Worm (Caenorhabditis elegans) whole organism, young adult: ENCODE measurements around the gene F55G7.3.

Source experiments
- B0261.1 ChIP-seq: sonication (generic microtip); optimal IDR thresholded peaks from 2 replicates; lab custom pipeline; 2016; ENCODE audit warnings: mild to moderate bottlenecking, missing genetic modification characterization, moderate library complexity, missing compliant biosample characterization
- D2030.7 ChIP-seq: fragments of 200-800 bp; sonication (Bioruptor generic); IDR thresholded peaks from 2 replicates; pipeline ENCODE4 v1.3.6; 2022; ENCODE audit warnings: missing genetic modification reagents, missing genetic modification characterization, missing compliant biosample characterization
- F33H1.4 ChIP-seq: fragments of 200-800 bp; sonication (Bioruptor generic); IDR thresholded peaks from 2 replicates; pipeline ENCODE4 v1.3.6; 2022; ENCODE audit warnings: missing genetic modification reagents, missing genetic modification characterization, missing compliant biosample characterization
- F55B11.4 ChIP-seq: sonication (generic microtip); optimal IDR thresholded peaks from 2 replicates; lab custom pipeline; 2016; ENCODE audit warnings: missing compliant biosample characterization, missing genetic modification characterization, borderline replicate concordance; ENCODE audit not compliant: insufficient read depth
- T07F8.4 ChIP-seq: sonication (generic microtip); optimal IDR thresholded peaks from 2 replicates; lab custom pipeline; 2016; ENCODE audit warnings: mild to moderate bottlenecking, missing genetic modification characterization, moderate library complexity, missing compliant biosample characterization
- T26A5.8 ChIP-seq: sonication (generic microtip); optimal IDR thresholded peaks from 2 replicates; lab custom pipeline; 2016; ENCODE audit warnings: missing genetic modification characterization, missing compliant biosample characterization
- Y79H2A.3 ChIP-seq: fragments of 200-800 bp; sonication (Bioruptor generic); conservative IDR thresholded peaks from 2 replicates; pipeline ENCODE4 v1.3.6; 2022; ENCODE audit warnings: missing genetic modification reagents, missing genetic modification characterization, missing compliant biosample characterization
- Y95B8A.8 ChIP-seq: fragments of 200-800 bp; sonication (Bioruptor generic); IDR thresholded peaks from 2 replicates; pipeline ENCODE4 v1.3.6; 2022; ENCODE audit warnings: missing genetic modification reagents, missing genetic modification characterization, missing compliant biosample characterization
- aptf-2 ChIP-seq: fragments of 200-800 bp; sonication (Bioruptor generic); conservative IDR thresholded peaks from 2 replicates; pipeline ENCODE4 v1.3.6; 2022; ENCODE audit warnings: missing genetic modification reagents, missing genetic modification characterization, missing compliant biosample characterization
- athp-1 ChIP-seq: sonication (generic microtip); optimal IDR thresholded peaks from 2 replicates; lab custom pipeline; 2017; ENCODE audit warnings: mild to moderate bottlenecking, missing genetic modification characterization, missing compliant biosample characterization
- bed-1 ChIP-seq: fragments of 200-800 bp; sonication (Bioruptor generic); IDR thresholded peaks from 2 replicates; pipeline ENCODE4 v1.3.6; 2022; ENCODE audit warnings: missing genetic modification reagents, missing genetic modification characterization, missing compliant biosample characterization
- bed-2 ChIP-seq: fragments of 200-800 bp; sonication (Bioruptor generic); IDR thresholded peaks from 2 replicates; pipeline ENCODE4 v1.3.6; 2022; ENCODE audit warnings: missing genetic modification reagents, missing genetic modification characterization, missing compliant biosample characterization
- cebp-1 ChIP-seq, 2 experiments: fragments of 200-800 bp in 1 of 2; sonication (Bioruptor generic) in 1 of 2; sonication (generic microtip) in 1 of 2; IDR thresholded peaks in 1 of 2; optimal IDR thresholded peaks in 1 of 2; 2 replicates each; pipeline versions ENCODE4 v1.3.6 to Lab custom; 2017 to 2022; ENCODE audit warnings: missing compliant biosample characterization in 2 of 2, missing genetic modification characterization in 2 of 2, mild to moderate bottlenecking in 1 of 2, missing genetic modification reagents in 1 of 2, moderate library complexity in 1 of 2
- cebp-2 ChIP-seq: fragments of 200-800 bp; sonication (Bioruptor generic); IDR thresholded peaks from 2 replicates; pipeline ENCODE4 v1.3.6; 2022; ENCODE audit warnings: missing genetic modification characterization, missing compliant biosample characterization
- ceh-100 ChIP-seq: fragments of 200-800 bp; sonication (Bioruptor generic); IDR thresholded peaks from 2 replicates; pipeline ENCODE4 v1.3.6; 2022; ENCODE audit warnings: missing genetic modification reagents, missing genetic modification characterization, missing compliant biosample characterization
- ceh-79 ChIP-seq: sonication (generic microtip); optimal IDR thresholded peaks from 2 replicates; lab custom pipeline; 2017; ENCODE audit warnings: mild to moderate bottlenecking, missing genetic modification characterization, missing compliant biosample characterization
- dpl-1 ChIP-seq: fragments of 150-350 bp; optimal IDR thresholded peaks from 2 replicates; lab custom pipeline; 2014; ENCODE audit warnings: missing biosample characterization, missing genetic modification reagents, missing genetic modification characterization
- egl-18 ChIP-seq: fragments of 200-800 bp; sonication (Bioruptor generic); IDR thresholded peaks from 2 replicates; pipeline ENCODE4 v1.3.6; 2022; ENCODE audit warnings: missing genetic modification reagents, missing genetic modification characterization, missing compliant biosample characterization
- egl-44 ChIP-seq: fragments of 200-800 bp; sonication (Bioruptor generic); IDR thresholded peaks from 2 replicates; pipeline ENCODE4 v1.3.6; 2022; ENCODE audit warnings: missing genetic modification reagents, missing genetic modification characterization, missing compliant biosample characterization
- ekl-4 ChIP-seq: fragments of 200-800 bp; sonication (Bioruptor generic); IDR thresholded peaks from 2 replicates; pipeline ENCODE4 v1.3.6; 2022; ENCODE audit warnings: missing genetic modification reagents, missing genetic modification characterization, missing compliant biosample characterization
- him-1 ChIP-seq: sonication (generic microtip); optimal IDR thresholded peaks from 2 replicates; lab custom pipeline; 2016; ENCODE audit warnings: missing genotype, missing genetic modification reagents, missing genetic modification characterization, missing compliant biosample characterization
- hlh-12 ChIP-seq: sonication (generic microtip); optimal IDR thresholded peaks from 2 replicates; lab custom pipeline; 2016; ENCODE audit warnings: missing genetic modification characterization, missing compliant biosample characterization
- lin-26 ChIP-seq: fragments of 200-800 bp; sonication (Bioruptor generic); IDR thresholded peaks from 2 replicates; pipeline ENCODE4 v1.3.6; 2022; ENCODE audit warnings: missing genetic modification reagents, missing genetic modification characterization, missing compliant biosample characterization
- lin-35 ChIP-seq, 3 experiments: fragments of 150-350 bp in 2 of 3; sonication (generic microtip) in 1 of 3; optimal IDR thresholded peaks; 2 replicates each; lab custom pipeline; 2014 to 2018; ENCODE audit warnings: missing biosample characterization in 3 of 3, missing genetic modification characterization in 3 of 3, missing genetic modification reagents in 3 of 3
- lir-1 ChIP-seq: fragments of 200-800 bp; sonication (Bioruptor generic); conservative IDR thresholded peaks from 2 replicates; pipeline ENCODE4 v1.3.6; 2022; ENCODE audit warnings: missing genetic modification reagents, missing genetic modification characterization, missing compliant biosample characterization
- mes-4 ChIP-seq: sonication (generic microtip); optimal IDR thresholded peaks from 2 replicates; lab custom pipeline; 2016; ENCODE audit warnings: missing genotype, missing genetic modification characterization, missing compliant biosample characterization
- mxl-1 ChIP-seq: sonication (generic microtip); optimal IDR thresholded peaks from 2 replicates; lab custom pipeline; 2016; ENCODE audit warnings: missing genetic modification characterization, missing compliant biosample characterization
- nfya-2 ChIP-seq: fragments of 200-800 bp; sonication (Bioruptor generic); IDR thresholded peaks from 2 replicates; pipeline ENCODE4 v1.3.6; 2022; ENCODE audit warnings: missing genetic modification reagents, missing genetic modification characterization, missing compliant biosample characterization
- nhr-179 ChIP-seq: sonication (generic microtip); optimal IDR thresholded peaks from 2 replicates; lab custom pipeline; 2016; ENCODE audit warnings: mild to moderate bottlenecking, missing genetic modification characterization, missing compliant biosample characterization
- nhr-80 ChIP-seq: sonication (generic microtip); optimal IDR thresholded peaks from 2 replicates; lab custom pipeline; 2016; ENCODE audit warnings: missing genetic modification characterization, missing compliant biosample characterization
- pha-4 ChIP-seq: fragments of 150-350 bp; sonication (generic microtip); optimal IDR thresholded peaks from 2 replicates; lab custom pipeline; 2014; ENCODE audit warnings: missing biosample characterization, missing genetic modification reagents, missing genetic modification characterization
- repo-1 ChIP-seq: sonication (generic microtip); optimal IDR thresholded peaks from 2 replicates; lab custom pipeline; 2017; ENCODE audit warnings: mild to moderate bottlenecking, missing genetic modification characterization, missing compliant biosample characterization
- rpc-1 ChIP-seq, 2 experiments: fragments of 150-350 bp in 1 of 2; sonication (generic microtip) in 1 of 2; optimal IDR thresholded peaks; 2 replicates each; lab custom pipeline; 2014 to 2018; ENCODE audit warnings: missing biosample characterization in 1 of 2, missing genetic modification characterization in 1 of 2, missing genetic modification reagents in 1 of 2, missing genotype in 1 of 2
- sea-2 ChIP-seq: fragments of 200-800 bp; sonication (Bioruptor generic); IDR thresholded peaks from 2 replicates; pipeline ENCODE4 v1.3.6; 2022; ENCODE audit warnings: missing genetic modification characterization, missing compliant biosample characterization
- snpc-1.1 ChIP-seq: sonication (generic microtip); optimal IDR thresholded peaks from 2 replicates; lab custom pipeline; 2017; ENCODE audit warnings: missing genetic modification characterization, mild to moderate bottlenecking, missing compliant biosample characterization, antibody characterized with exemption, moderate library complexity, missing genotype, missing genetic modification reagents; ENCODE audit not compliant: insufficient read depth
- snpc-4 ChIP-seq, 5 experiments: fragments of 150-350 bp in 1 of 5; sonication (generic microtip) in 4 of 5; optimal IDR thresholded peaks; 2 replicates each; lab custom pipeline; 2014 to 2018; ENCODE audit warnings: missing genetic modification characterization in 5 of 5, missing biosample characterization in 3 of 5, antibody characterized with exemption in 2 of 5, mild to moderate bottlenecking in 2 of 5, missing compliant biosample characterization in 2 of 5, missing genotype in 2 of 5, moderate library complexity in 2 of 5, missing genetic modification reagents in 1 of 5
- unc-62 ChIP-seq: fragments of 150-350 bp; optimal IDR thresholded peaks from 2 replicates; lab custom pipeline; 2014; ENCODE audit warnings: missing biosample characterization, missing genetic modification reagents, missing genetic modification characterization
- ztf-28 ChIP-seq: fragments of 200-800 bp; sonication (Bioruptor generic); IDR thresholded peaks from 2 replicates; pipeline ENCODE4 v1.3.6; 2022; ENCODE audit warnings: missing genetic modification reagents, missing genetic modification characterization, missing compliant biosample characterization

F55G7.3 gene

ce11 chrX:11916705-11917104 lies 25.1 kb downstream of the F55G7.3 start, which contains the start of gene Y62H9A.13:
Gene Y62H9A.13 (plus strand): TSS chrX:11917005.
- TF ChIP-seq F55B11.4 (no peak), snpc-4 (GFP tag; optimal IDR thresholded peaks at IDR 0.05; lab: Kevin White, UChicago) (no peak), snpc-4 (tag; optimal IDR thresholded peaks at IDR 0.05; lab: Kevin White, UChicago) (no peak), cebp-1 (GFP tag; IDR thresholded peaks at IDR 0.05; lab: Robert Waterston, UW) (no peak), cebp-1 (tag; optimal IDR thresholded peaks at IDR 0.05; lab: Kevin White, UChicago) (no peak), egl-18 (GFP tag; lab: Robert Waterston, UW) (no peak), mxl-1 (tag; lab: Kevin White, UChicago) (no peak), bed-2 (GFP tag; lab: Robert Waterston, UW) (no peak), sea-2 (GFP tag; lab: Robert Waterston, UW) (no peak), cebp-2 (GFP tag; lab: Robert Waterston, UW) (no peak), nfya-2 (no peak), B0261.1 (no peak), aptf-2 (no peak), T26A5.8 (no peak), lir-1 (GFP tag; lab: Robert Waterston, UW) (no peak), lin-26 (GFP tag; lab: Robert Waterston, UW) (no peak), athp-1 (tag; lab: Kevin White, UChicago) (no peak), F33H1.4 (GFP tag; lab: Robert Waterston, UW) (no peak), unc-62 (no peak), ceh-100 (GFP tag; lab: Robert Waterston, UW) (no peak), egl-44 (GFP tag; lab: Robert Waterston, UW) (no peak), D2030.7 (GFP tag; lab: Robert Waterston, UW) (no peak)

ce11 chrX:11913824-11914223 lies 28.0 kb downstream of the F55G7.3 start, which contains the start of gene Y62H9A.12:
Gene Y62H9A.12 (plus strand): TSS chrX:11914124.
- no peak for TF ChIP-seq lin-35 (GFP tag; optimal IDR thresholded peaks at IDR 0.05; lab: Kevin White, UChicago)
- no peak for TF ChIP-seq rpc-1 (optimal IDR thresholded peaks at IDR 0.05; lab: Kevin White, UChicago)
- no peak for TF ChIP-seq rpc-1 (tag; optimal IDR thresholded peaks at IDR 0.05; lab: Kevin White, UChicago)
- no peak for TF ChIP-seq T26A5.8
- TF ChIP-seq repo-1 (tag; lab: Kevin White, UChicago): no peak
- TF ChIP-seq snpc-1.1 (tag; lab: Kevin White, UChicago): no peak
- no peak for TF ChIP-seq mes-4 (tag; lab: Kevin White, UChicago)
- no peak for TF ChIP-seq ceh-79 (tag; lab: Kevin White, UChicago)
- no peak for TF ChIP-seq Y95B8A.8 (GFP tag; lab: Robert Waterston, UW)
- TF ChIP-seq dpl-1 (GFP tag; lab: Kevin White, UChicago): no peak
- no peak for TF ChIP-seq T07F8.4 (tag; lab: Kevin White, UChicago)
- TF ChIP-seq hlh-12 (tag; lab: Kevin White, UChicago): no peak
- TF ChIP-seq ztf-28 (GFP tag; lab: Robert Waterston, UW): no peak
- TF ChIP-seq ekl-4 (GFP tag; lab: Robert Waterston, UW): no peak
- no peak for TF ChIP-seq pha-4 (tag; lab: Kevin White, UChicago)
- TF ChIP-seq bed-1: no peak
- no peak for TF ChIP-seq Y79H2A.3 (GFP tag; lab: Robert Waterston, UW)
- no peak for TF ChIP-seq nhr-179 (tag; lab: Kevin White, UChicago)

- TF ChIP-seq nhr-80 (tag; lab: Kevin White, UChicago): peak; percentile 15
- TF ChIP-seq him-1 (tag; lab: Kevin White, UChicago): no peak
Measured at ce11 chrX:11910046-11910445, 31.8 kb downstream of the F55G7.3 start, which contains the start of gene Y62H9A.15. Gene Y62H9A.15 (minus strand): TSS chrX:11910145.
